Worm (Caenorhabditis elegans): ENCODE measurements around the gene nhr-6.

nhr-6 gene

ce11 chrIII:3566785-3567184 is 6.6 kb upstream of the nhr-6 start:
- TF ChIP-seq T26A8.4 (GFP tag; IDR thresholded peaks at IDR 0.05) = no peak
- no peak for TF ChIP-seq egl-43 (GFP tag; IDR thresholded peaks at IDR 0.05)
- no peak for TF ChIP-seq nhr-10 (tag; optimal IDR thresholded peaks at IDR 0.05)
- TF ChIP-seq egl-27 (tag; optimal IDR thresholded peaks at IDR 0.05) = no peak
- peak; percentile 86 for TF ChIP-seq set-16 (GFP tag; IDR thresholded peaks at IDR 0.05)
- TF ChIP-seq arid-1 (GFP tag; conservative IDR thresholded peaks at IDR 0.05) = no peak
- no peak for TF ChIP-seq F26F4.8 (GFP tag; conservative IDR thresholded peaks at IDR 0.05)

ce11 chrIII:3569763-3570162 is 3.6 kb upstream of the nhr-6 start:
- TF ChIP-seq nhr-25 (tag; optimal IDR thresholded peaks at IDR 0.05; ENCODE audit: borderline replicate concordance, insufficient read depth) = no peak
- TF ChIP-seq snpc-1.2 (GFP tag; IDR thresholded peaks at IDR 0.05) = no peak
- TF ChIP-seq ceh-20 (GFP tag; IDR thresholded peaks at IDR 0.05) = no peak
- TF ChIP-seq F49E8.2 (tag; optimal IDR thresholded peaks at IDR 0.05; ENCODE audit: borderline replicate concordance) = no peak
- no peak for TF ChIP-seq lin-15B (tag; optimal IDR thresholded peaks at IDR 0.05)
- TF ChIP-seq dve-1 (tag; optimal IDR thresholded peaks at IDR 0.05; ENCODE audit: insufficient read depth) = no peak
- TF ChIP-seq egl-27 (tag; optimal IDR thresholded peaks at IDR 0.05) = no peak
- peak; percentile 92 for TF ChIP-seq aha-1 (tag)

- peak; percentile 60 for TF ChIP-seq hlh-11 (tag; optimal IDR thresholded peaks at IDR 0.05)
- peak; percentile 26 for TF ChIP-seq nhr-28 (tag; optimal IDR thresholded peaks at IDR 0.05)
- peak; percentile 77; the same call in 1 of the 2 replicates for TF ChIP-seq dmd-6 (GFP tag; IDR thresholded peaks at IDR 0.05)
- no peak for TF ChIP-seq lim-7 (GFP tag; IDR thresholded peaks at IDR 0.05)
- peak; percentile 39 for TF ChIP-seq pqm-1 (tag; optimal IDR thresholded peaks at IDR 0.05)
- no peak for TF ChIP-seq aly-2 (tag; optimal IDR thresholded peaks at IDR 0.05)
- no peak for TF ChIP-seq rbr-2 (tag; optimal IDR thresholded peaks at IDR 0.05)
- no peak for TF ChIP-seq tra-1 (GFP tag; IDR thresholded peaks at IDR 0.05)
- peak in 1 of 2 experiments; percentile 55 for TF ChIP-seq unc-62 (GFP tag; optimal IDR thresholded peaks at IDR 0.05 in 1 of 2)
- TF ChIP-seq unc-62 (tag; optimal IDR thresholded peaks at IDR 0.05) = no peak
- TF ChIP-seq nhr-6 (tag; optimal IDR thresholded peaks at IDR 0.05) = peak; percentile 22
- peak; percentile 1 for TF ChIP-seq nhr-48 (tag; optimal IDR thresholded peaks at IDR 0.05)
Measured at ce11 chrIII:3571371-3571902, 1.9 kb upstream of the nhr-6 start.

- TF ChIP-seq nhr-42 (GFP tag; IDR thresholded peaks at IDR 0.05) (no peak), ceh-20 (GFP tag; IDR thresholded peaks at IDR 0.05) (no peak), pqm-1 (tag; optimal IDR thresholded peaks at IDR 0.05) (peak; percentile 44), fos-1 (tag; optimal IDR thresholded peaks at IDR 0.05) (no peak)
Measured at ce11 chrIII:3581636-3582035, 8.3 kb downstream of the nhr-6 start, which contains the start of gene C48D5.3. Gene C48D5.3 (minus strand): TSS chrIII:3581736.

- TF ChIP-seq hlh-11 (tag; optimal IDR thresholded peaks at IDR 0.05) (peak; percentile 20), nhr-41 (GFP tag; IDR thresholded peaks at IDR 0.05) (no peak), aha-1 (tag) (peak; percentile 32)
Measured at ce11 chrIII:3583341-3583740, 10.0 kb downstream of the nhr-6 start.

- TF ChIP-seq nhr-102 (tag; optimal IDR thresholded peaks at IDR 0.05) = no peak
- no peak for TF ChIP-seq hif-1 (tag; optimal IDR thresholded peaks at IDR 0.05)
Measured at ce11 chrIII:3588183-3588582, 14.8 kb downstream of the nhr-6 start.

Data from whole organism, L4 larva.